Fruit fly (Drosophila melanogaster) whole organism, wandering third instar larva: ENCODE measurements around the gene CG32447.

ENCODE experiments used
- Myc ChIP-seq: fragments of >200 bp; optimal IDR thresholded peaks from 2 replicates; lab custom pipeline; 2017
- sage ChIP-seq: fragments of 200-800 bp; sonication (Bioruptor generic); optimal IDR thresholded peaks from 2 replicates; lab custom pipeline; 2016; ENCODE audit warnings: missing biosample characterization, mild to moderate bottlenecking, missing genetic modification characterization
- sv ChIP-seq: fragments of 200-800 bp; sonication (Bioruptor generic); optimal IDR thresholded peaks from 3 replicates; lab custom pipeline; 2016; ENCODE audit warnings: missing biosample characterization, missing genetic modification characterization
- woc ChIP-seq: sonication (Bioruptor generic); optimal IDR thresholded peaks from 2 replicates; lab custom pipeline; 2016; ENCODE audit warnings: missing biosample characterization, mild to moderate bottlenecking, missing genetic modification characterization

- TF ChIP-seq sage (GFP tag; lab: Kevin White, UChicago) (no peak), woc (GFP tag; lab: Kevin White, UChicago) (no peak), Myc (no peak), sv (GFP tag; lab: Kevin White, UChicago) (no peak)
Observed at dm6 chr3L:21720869-21721268, 14.7 kb upstream of the CG32447 start.
